Worm (Caenorhabditis elegans) whole organism, L1 larva: ENCODE results near the gene ifet-1.

ENCODE experiments used
- C16A3.4 ChIP-seq: fragments of 150-350 bp; optimal IDR thresholded peaks from 2 replicates; lab custom pipeline; 2014; ENCODE audit warnings: missing biosample characterization, missing genetic modification characterization
- aha-1 ChIP-seq: fragments of 150-350 bp; optimal IDR thresholded peaks from 2 replicates; lab custom pipeline; 2014; ENCODE audit warnings: missing biosample characterization, missing genetic modification characterization
- aly-2 ChIP-seq: fragments of 150-350 bp; optimal IDR thresholded peaks from 2 replicates; lab custom pipeline; 2014; ENCODE audit warnings: missing biosample characterization, missing genetic modification characterization
- blmp-1 ChIP-seq: fragments of 150-350 bp; optimal IDR thresholded peaks from 2 replicates; lab custom pipeline; 2014; ENCODE audit warnings: missing biosample characterization, missing genetic modification characterization
- ceh-63 ChIP-seq: fragments of 200-800 bp; sonication (Bioruptor generic); optimal IDR thresholded peaks from 2 replicates; lab custom pipeline; 2018; ENCODE audit warnings: mild to moderate bottlenecking, missing genetic modification characterization, missing compliant biosample characterization
- ceh-88 ChIP-seq: fragments of 200-800 bp; sonication (Bioruptor generic); IDR thresholded peaks from 2 replicates; pipeline ENCODE4 v1.3.6; 2022; ENCODE audit warnings: missing genetic modification characterization, missing compliant biosample characterization
- ceh-90 ChIP-seq: sonication (generic microtip); optimal IDR thresholded peaks from 2 replicates; lab custom pipeline; 2016; ENCODE audit warnings: missing genetic modification characterization, missing compliant biosample characterization
- dpl-1 ChIP-seq, 3 experiments: fragments of 150-350 bp in 2 of 3; sonication (generic microtip) in 1 of 3; optimal IDR thresholded peaks; 2 replicates each; lab custom pipeline; 2014 to 2017; ENCODE audit warnings: missing biosample characterization in 3 of 3, missing genetic modification characterization in 3 of 3, missing genetic modification reagents in 3 of 3
- dsc-1 ChIP-seq: sonication (generic microtip); optimal IDR thresholded peaks from 2 replicates; lab custom pipeline; 2016; ENCODE audit warnings: mild to moderate bottlenecking, missing genetic modification characterization, missing compliant biosample characterization
- efl-1 ChIP-seq, 4 experiments: fragments of 150-350 bp; optimal IDR thresholded peaks in 3 of 4; peaks in 1 of 4; 1 replicate in 1 of 4; 2 replicates in 3 of 4; lab custom pipeline; 2014; ENCODE audit warnings: missing biosample characterization in 2 of 4, missing genetic modification characterization in 2 of 4, missing genetic modification reagents in 2 of 4
- egl-13 ChIP-seq: sonication (generic microtip); optimal IDR thresholded peaks from 2 replicates; lab custom pipeline; 2016; ENCODE audit warnings: missing genotype, missing genetic modification reagents, missing genetic modification characterization, missing compliant biosample characterization
- egl-27 ChIP-seq, 2 experiments: fragments of 150-350 bp in 1 of 2; sonication (generic microtip); optimal IDR thresholded peaks; 3 replicates each; lab custom pipeline; 2017 to 2018; ENCODE audit warnings: missing biosample characterization in 2 of 2, missing genetic modification characterization in 2 of 2, missing genetic modification reagents in 2 of 2
- elt-2 ChIP-seq: sonication (generic microtip); optimal IDR thresholded peaks from 2 replicates; lab custom pipeline; 2016; ENCODE audit warnings: missing genetic modification characterization, mild to moderate bottlenecking, inconsistent platforms, missing compliant biosample characterization, missing genetic modification reagents
- elt-3 ChIP-seq, 6 experiments: fragments of 150-350 bp in 1 of 6; sonication (generic microtip); optimal IDR thresholded peaks; 2 replicates each; lab custom pipeline; 2017 to 2018; ENCODE audit warnings: missing biosample characterization in 6 of 6, missing genetic modification characterization in 6 of 6, inconsistent platforms in 1 of 6
- fkh-8 ChIP-seq: sonication (generic microtip); optimal IDR thresholded peaks from 2 replicates; lab custom pipeline; 2016; ENCODE audit warnings: mild to moderate bottlenecking, missing genetic modification characterization, missing compliant biosample characterization
- hlh-4 ChIP-seq: sonication (generic microtip); optimal IDR thresholded peaks from 2 replicates; lab custom pipeline; 2016; ENCODE audit warnings: mild to moderate bottlenecking, missing genetic modification characterization, missing compliant biosample characterization
- lin-14 ChIP-seq: fragments of 200-800 bp; sonication (Bioruptor generic); optimal IDR thresholded peaks from 2 replicates; lab custom pipeline; 2018; ENCODE audit warnings: mild to moderate bottlenecking, missing genetic modification characterization, moderate library complexity, missing compliant biosample characterization
- lin-35 ChIP-seq, 2 experiments: fragments of 150-350 bp; optimal IDR thresholded peaks; 2 replicates each; lab custom pipeline; 2014; ENCODE audit warnings: missing biosample characterization in 2 of 2, missing genetic modification characterization in 2 of 2, missing genetic modification reagents in 2 of 2
- lin-39 ChIP-seq: fragments of 150-350 bp; optimal IDR thresholded peaks from 2 replicates; lab custom pipeline; 2014; ENCODE audit warnings: missing biosample characterization, missing genetic modification reagents, missing genetic modification characterization
- lir-3 ChIP-seq: sonication (generic microtip); optimal IDR thresholded peaks from 2 replicates; lab custom pipeline; 2016; ENCODE audit warnings: mild to moderate bottlenecking, missing genetic modification characterization, moderate library complexity, missing compliant biosample characterization; ENCODE audit not compliant: poor library complexity
- lsy-2 ChIP-seq, 2 experiments: fragments of 150-350 bp; optimal IDR thresholded peaks; 2 replicates each; lab custom pipeline; 2014; ENCODE audit warnings: missing biosample characterization in 2 of 2, missing genetic modification characterization in 2 of 2
- mdl-1 ChIP-seq, 2 experiments: fragments of 150-350 bp; optimal IDR thresholded peaks; 2 replicates each; lab custom pipeline; 2014 to 2017; ENCODE audit warnings: missing biosample characterization in 2 of 2, missing genetic modification characterization in 2 of 2, inconsistent platforms in 1 of 2
- mef-2 ChIP-seq: fragments of 150-350 bp; optimal IDR thresholded peaks from 2 replicates; lab custom pipeline; 2014; ENCODE audit warnings: missing biosample characterization, missing genetic modification characterization
- mep-1 ChIP-seq: fragments of 150-350 bp; optimal IDR thresholded peaks from 2 replicates; lab custom pipeline; 2014; ENCODE audit warnings: missing biosample characterization, missing genetic modification characterization
- nhr-11 ChIP-seq: fragments of 150-350 bp; optimal IDR thresholded peaks from 2 replicates; lab custom pipeline; 2014; ENCODE audit warnings: missing biosample characterization, missing genetic modification characterization
- nhr-19 ChIP-seq: fragments of 200-800 bp; sonication (Bioruptor generic); conservative IDR thresholded peaks from 2 replicates; pipeline ENCODE4 v1.3.6; 2022; ENCODE audit warnings: missing genetic modification characterization, missing compliant biosample characterization
- nhr-20 ChIP-seq: sonication (generic microtip); optimal IDR thresholded peaks from 2 replicates; lab custom pipeline; 2016; ENCODE audit warnings: mild to moderate bottlenecking, missing genetic modification characterization, missing compliant biosample characterization
- nhr-47 ChIP-seq: sonication (generic microtip); optimal IDR thresholded peaks from 2 replicates; lab custom pipeline; 2016; ENCODE audit warnings: mild to moderate bottlenecking, missing genetic modification characterization, moderate library complexity, missing compliant biosample characterization
- nhr-71 ChIP-seq: sonication (generic microtip); optimal IDR thresholded peaks from 2 replicates; lab custom pipeline; 2016; ENCODE audit warnings: mild to moderate bottlenecking, missing genetic modification characterization, moderate library complexity, missing compliant biosample characterization
- nhr-77 ChIP-seq: fragments of 150-350 bp; optimal IDR thresholded peaks from 2 replicates; lab custom pipeline; 2014; ENCODE audit warnings: missing biosample characterization, missing genetic modification characterization
- nhr-85 ChIP-seq: sonication (generic microtip); peaks from one replicate; lab custom pipeline; 2016; ENCODE audit warnings: missing genetic modification characterization, inconsistent platforms, missing compliant biosample characterization
- nhr-90 ChIP-seq: sonication (generic microtip); optimal IDR thresholded peaks from 2 replicates; lab custom pipeline; 2016; ENCODE audit warnings: mild to moderate bottlenecking, missing genetic modification characterization, missing compliant biosample characterization; ENCODE audit not compliant: poor library complexity
- pag-3 ChIP-seq: sonication (generic microtip); optimal IDR thresholded peaks from 2 replicates; lab custom pipeline; 2017; ENCODE audit warnings: missing genetic modification characterization, mild to moderate bottlenecking, missing compliant biosample characterization, antibody characterized with exemption, borderline replicate concordance; ENCODE audit not compliant: insufficient read depth
- pax-3 ChIP-seq: fragments of 200-800 bp; sonication (Bioruptor generic); optimal IDR thresholded peaks from 2 replicates; lab custom pipeline; 2018; ENCODE audit warnings: mild to moderate bottlenecking, missing genetic modification characterization, moderate library complexity, missing compliant biosample characterization
- pqm-1 ChIP-seq: sonication (generic microtip); optimal IDR thresholded peaks from 3 replicates; lab custom pipeline; 2017; ENCODE audit warnings: missing biosample characterization, missing genetic modification characterization
- rnt-1 ChIP-seq: sonication (generic microtip); optimal IDR thresholded peaks from 2 replicates; lab custom pipeline; 2016; ENCODE audit warnings: mild to moderate bottlenecking, missing genetic modification characterization, moderate library complexity, missing compliant biosample characterization
- skn-1 ChIP-seq: fragments of 150-350 bp; optimal IDR thresholded peaks from 2 replicates; lab custom pipeline; 2014; ENCODE audit warnings: missing biosample characterization, missing genetic modification characterization
- snu-23 ChIP-seq: sonication (generic microtip); optimal IDR thresholded peaks from 2 replicates; lab custom pipeline; 2016; ENCODE audit warnings: missing genetic modification characterization, missing compliant biosample characterization
- sox-4 ChIP-seq: sonication (generic microtip); optimal IDR thresholded peaks from 2 replicates; lab custom pipeline; 2016; ENCODE audit warnings: missing genetic modification characterization, missing compliant biosample characterization
- tbx-2 ChIP-seq: sonication (generic microtip); optimal IDR thresholded peaks from 2 replicates; lab custom pipeline; 2016; ENCODE audit warnings: missing genetic modification characterization, missing compliant biosample characterization
- unc-130 ChIP-seq: fragments of 150-350 bp; optimal IDR thresholded peaks from 2 replicates; lab custom pipeline; 2017; ENCODE audit warnings: missing biosample characterization, missing genetic modification characterization, inconsistent platforms
- vab-15 ChIP-seq: sonication (generic microtip); optimal IDR thresholded peaks from 2 replicates; lab custom pipeline; 2017; ENCODE audit warnings: missing genotype, mild to moderate bottlenecking, missing genetic modification characterization, missing compliant biosample characterization
- xbp-1 ChIP-seq: sonication (generic microtip); optimal IDR thresholded peaks from 2 replicates; lab custom pipeline; 2016; ENCODE audit warnings: missing genetic modification characterization, missing compliant biosample characterization
- zag-1 ChIP-seq: fragments of 150-350 bp; optimal IDR thresholded peaks from 2 replicates; lab custom pipeline; 2014; ENCODE audit warnings: missing biosample characterization, missing genetic modification characterization
- ztf-11 ChIP-seq, 2 experiments: sonication (generic microtip); optimal IDR thresholded peaks; 2 replicates each; lab custom pipeline; 2016 to 2017; ENCODE audit warnings: missing genetic modification characterization in 2 of 2, missing biosample characterization in 1 of 2, missing compliant biosample characterization in 1 of 2

ifet-1 gene

ce11 chrIII:4495685-4496084 lies 20.7 kb upstream of the ifet-1 start:
- peak; percentile 0 for TF ChIP-seq ceh-90 (tag; lab: Kevin White, UChicago)
- TF ChIP-seq fkh-8 (tag; lab: Kevin White, UChicago): peak; percentile 89
- TF ChIP-seq pax-3 (tag; lab: Kevin White, UChicago): peak; percentile 43
- peak; percentile 95 for TF ChIP-seq dsc-1 (tag; lab: Kevin White, UChicago)
- peak; percentile 56 for TF ChIP-seq sox-4 (tag; lab: Kevin White, UChicago)
- TF ChIP-seq nhr-47 (tag; lab: Kevin White, UChicago): peak; percentile 49
- TF ChIP-seq egl-13: peak; percentile 45
- no peak for TF ChIP-seq aly-2 (tag; lab: Kevin White, UChicago)
- peak; percentile 16 for TF ChIP-seq nhr-11
- TF ChIP-seq nhr-71: no peak
- TF ChIP-seq hlh-4: no peak

- TF ChIP-seq blmp-1 (peak; percentile 36), nhr-90 (no peak)
Measured at ce11 chrIII:4495250-4495649, 20.3 kb upstream of the ifet-1 start.

- TF ChIP-seq unc-130 (tag; lab: Kevin White, UChicago) (peak; percentile 49), pax-3 (tag; lab: Kevin White, UChicago) (peak; percentile 9), mep-1 (tag; lab: Kevin White, UChicago) (peak; percentile 15), ztf-11 (tag; optimal IDR thresholded peaks at IDR 0.05; lab: Kevin White, UChicago) (no peak), nhr-77 (tag; lab: Kevin White, UChicago) (peak; percentile 39), rnt-1 (no peak), zag-1 (tag; lab: Kevin White, UChicago) (no peak), C16A3.4 (tag; lab: Kevin White, UChicago) (peak; percentile 41), snu-23 (GFP tag; lab: Kevin White, UChicago) (peak; percentile 75), lir-3 (no peak), ceh-88 (GFP tag; lab: Robert Waterston, UW) (no peak), tbx-2 (peak; percentile 54), efl-1 (optimal IDR thresholded peaks at IDR 0.05; lab: Kevin White, UChicago) (peak in 1 of 2 experiments; percentile 12), efl-1 (GFP tag; optimal IDR thresholded peaks at IDR 0.05 in 1 of 2; lab: Kevin White, UChicago) (peak in 1 of 2 experiments; percentile 22), nhr-85 (tag; lab: Kevin White, UChicago) (peak; percentile 96), nhr-90 (peak; percentile 78), ceh-63 (GFP tag; lab: Kevin White, UChicago) (no peak), nhr-71 (peak; percentile 75), mdl-1 (tag; optimal IDR thresholded peaks at IDR 0.05; lab: Kevin White, UChicago) (peak in 1 of 2 experiments; percentile 69), lin-35 (GFP tag; optimal IDR thresholded peaks at IDR 0.05; lab: Kevin White, UChicago) (peak; percentile 25 to 74), aha-1 (no peak), pqm-1 (tag; lab: Kevin White, UChicago) (no peak), nhr-19 (peak; percentile 60), elt-3 (tag; optimal IDR thresholded peaks at IDR 0.05; lab: Kevin White, UChicago) (peak in 4 of 6 experiments; percentile 50 to 99 (median 70)), elt-2 (tag; lab: Kevin White, UChicago) (peak; percentile 59), lin-39 (tag; lab: Kevin White, UChicago) (no peak), egl-27 (tag; optimal IDR thresholded peaks at IDR 0.05; lab: Kevin White, UChicago) (no peak), nhr-20 (peak; percentile 76), mef-2 (tag; lab: Kevin White, UChicago) (peak; percentile 4), nhr-47 (tag; lab: Kevin White, UChicago) (peak; percentile 37), pag-3 (peak; percentile 12), lin-14 (GFP tag; lab: Kevin White, UChicago) (peak; percentile 76), dpl-1 (GFP tag; optimal IDR thresholded peaks at IDR 0.05; lab: Kevin White, UChicago) (peak; percentile 23 to 49 (median 32)), blmp-1 (peak; percentile 90), xbp-1 (peak; percentile 4), vab-15 (no peak), skn-1 (peak; percentile 45), lsy-2 (tag; optimal IDR thresholded peaks at IDR 0.05; lab: Kevin White, UChicago) (peak; percentile 26 to 63)
Measured at ce11 chrIII:4494541-4495010, 19.6 kb upstream of the ifet-1 start.
